Fruit fly (Drosophila melanogaster): ENCODE measurements around the gene CG17490.
A peak's percentile ranks its signal among the peaks of the same experiment; 100 is the strongest.

Gene CG17490

dm6 chr2L:22536488-22537041, 903 bp upstream of the CG17490 start, which contains the start of gene RpL5 (continued):
- TF ChIP-seq onecut (GFP tag; IDR thresholded peaks at IDR 0.05) (peak; percentile 43), Side (GFP tag; optimal IDR thresholded peaks at IDR 0.05) (peak; percentile 12), CG17568 (GFP tag; optimal IDR thresholded peaks at IDR 0.05) (peak; percentile 60), Sry-δ (GFP tag; optimal IDR thresholded peaks at IDR 0.05) (peak; percentile 37), aop (GFP tag; IDR thresholded peaks at IDR 0.05) (no peak), jing (GFP tag; optimal IDR thresholded peaks at IDR 0.05) (peak; percentile 9), nerfin-1 (tag; optimal IDR thresholded peaks at IDR 0.05) (no peak), CG17802 (tag; optimal IDR thresholded peaks at IDR 0.05) (peak; percentile 98), twi (tag; optimal IDR thresholded peaks at IDR 0.05) (peak; percentile 26), stc (GFP tag; IDR thresholded peaks at IDR 0.05) (no peak; the same call in 1 of the 2 replicates), CG8388 (GFP tag; optimal IDR thresholded peaks at IDR 0.05) (peak; percentile 19), caup (GFP tag; optimal IDR thresholded peaks at IDR 0.05; ENCODE audit: severe bottlenecking) (peak; percentile 28), CoRest (tag; optimal IDR thresholded peaks at IDR 0.05) (peak; percentile 55), Xbp1 (GFP tag; optimal IDR thresholded peaks at IDR 0.05) (peak; percentile 45), CG2712 (tag; optimal IDR thresholded peaks at IDR 0.05) (peak; percentile 42), CG1024 (GFP tag; IDR thresholded peaks at IDR 0.05) (peak; percentile 99), HmgD (GFP tag; optimal IDR thresholded peaks at IDR 0.05) (peak; percentile 40), pnt (GFP tag; optimal IDR thresholded peaks at IDR 0.05) (no peak), sens (GFP tag) (peak; percentile 79), CG8089 (GFP tag; optimal IDR thresholded peaks at IDR 0.05) (peak; percentile 68), CG32532 (GFP tag; IDR thresholded peaks at IDR 0.05) (no peak; the same call in none of the 2 replicates), CG33557 (GFP tag; optimal IDR thresholded peaks at IDR 0.05) (peak; percentile 26), MTF-1 (GFP tag; optimal IDR thresholded peaks at IDR 0.05; ENCODE audit: borderline replicate concordance) (peak; percentile 44), CG14667 (GFP tag; IDR thresholded peaks at IDR 0.05) (peak; percentile 77), slp2 (GFP tag; optimal IDR thresholded peaks at IDR 0.05) (peak; percentile 19), dm (GFP tag; optimal IDR thresholded peaks at IDR 0.05) (peak; percentile 69), CG6272 (GFP tag; IDR thresholded peaks at IDR 0.05) (no peak), en (GFP tag; optimal IDR thresholded peaks at IDR 0.05) (peak; percentile 20), Mad (GFP tag; optimal IDR thresholded peaks at IDR 0.05) (peak; percentile 39), Usf (GFP tag; optimal IDR thresholded peaks at IDR 0.05) (peak; percentile 2), CG7839 (tag; optimal IDR thresholded peaks at IDR 0.05) (peak; percentile 29), pho (GFP tag; optimal IDR thresholded peaks at IDR 0.05) (peak; percentile 18), Asciz (GFP tag; optimal IDR thresholded peaks at IDR 0.05) (peak; percentile 17), YL-1 (GFP tag; optimal IDR thresholded peaks at IDR 0.05) (peak; percentile 68), fru (optimal IDR thresholded peaks at IDR 0.05) (no peak), CG31441 (GFP tag; IDR thresholded peaks at IDR 0.05) (peak; percentile 27; the same call in 1 of the 2 replicates), Dip3 (GFP tag; optimal IDR thresholded peaks at IDR 0.05) (peak; percentile 0), vfl (GFP tag; optimal IDR thresholded peaks at IDR 0.05) (no peak), CG3995 (GFP tag; optimal IDR thresholded peaks at IDR 0.05) (peak; percentile 39), bcd (GFP tag; optimal IDR thresholded peaks at IDR 0.05) (peak; percentile 60), wek (GFP tag; optimal IDR thresholded peaks at IDR 0.05) (no peak), gem (tag; optimal IDR thresholded peaks at IDR 0.05) (peak; percentile 44), CG4820 (GFP tag; optimal IDR thresholded peaks at IDR 0.05) (peak; percentile 67), CG18476 (GFP tag; optimal IDR thresholded peaks at IDR 0.05) (no peak), scrt (GFP tag; optimal IDR thresholded peaks at IDR 0.05) (peak; percentile 10), Sox100B (GFP tag; optimal IDR thresholded peaks at IDR 0.05) (peak; percentile 22), CG17912 (GFP tag; optimal IDR thresholded peaks at IDR 0.05) (peak; percentile 12), crp (GFP tag; optimal IDR thresholded peaks at IDR 0.05) (peak in 1 of 2 experiments; percentile 27), B-H2 (GFP tag; optimal IDR thresholded peaks at IDR 0.05) (peak; percentile 38), CG30431 (GFP tag; optimal IDR thresholded peaks at IDR 0.05) (peak; percentile 11)

Data from whole organism, embryonic.